Worm (Caenorhabditis elegans): Measurements from ENCODE around the gene Y61A9LA.1.

Y61A9LA.1 gene

ce11 chrV:4649649-4650384, 64.7 kb downstream of the Y61A9LA.1 start:
- no peak for TF ChIP-seq unc-62 (GFP tag; optimal IDR thresholded peaks at IDR 0.05)

- no peak for TF ChIP-seq unc-62 (GFP tag; optimal IDR thresholded peaks at IDR 0.05)
These were observed 66.4 kb downstream of the Y61A9LA.1 start for ce11 chrV:4651480-4651879.
